Worm (Caenorhabditis elegans) whole organism, early embryonic: Measurements from ENCODE around the gene otpl-6.

ENCODE experiments used
- B0310.2 ChIP-seq: sonication (generic microtip); optimal IDR thresholded peaks from 2 replicates; lab custom pipeline; 2016; ENCODE audit warnings: mild to moderate bottlenecking, missing genetic modification characterization, missing compliant biosample characterization
- F13C5.2 ChIP-seq: sonication (generic microtip); optimal IDR thresholded peaks from 2 replicates; lab custom pipeline; 2017; ENCODE audit warnings: mild to moderate bottlenecking, missing genetic modification characterization, inconsistent platforms, missing compliant biosample characterization
- aly-1 ChIP-seq: sonication (generic microtip); optimal IDR thresholded peaks from 2 replicates; lab custom pipeline; 2016; ENCODE audit warnings: missing genetic modification characterization, missing compliant biosample characterization
- ama-1 ChIP-seq: fragments of 150-350 bp; optimal IDR thresholded peaks from 2 replicates; lab custom pipeline; 2014
- ceh-13 ChIP-seq: fragments of 200-800 bp; sonication (Bioruptor generic); optimal IDR thresholded peaks from 2 replicates; lab custom pipeline; 2018; ENCODE audit warnings: mild to moderate bottlenecking, missing genetic modification characterization, missing compliant biosample characterization
- ceh-36 ChIP-seq: sonication (generic microtip); optimal IDR thresholded peaks from 2 replicates; lab custom pipeline; 2016; ENCODE audit warnings: missing genetic modification characterization, inconsistent platforms, missing compliant biosample characterization
- ets-7 ChIP-seq: sonication (generic microtip); optimal IDR thresholded peaks from 2 replicates; lab custom pipeline; 2016; ENCODE audit warnings: missing genotype, missing genetic modification characterization, missing compliant biosample characterization
- flt-1 ChIP-seq: fragments of 200-800 bp; sonication (Bioruptor generic); IDR thresholded peaks from 2 replicates; pipeline ENCODE4 v1.3.6; 2022; ENCODE audit warnings: missing genetic modification characterization, missing compliant biosample characterization
- hmbx-1 ChIP-seq: sonication (generic microtip); optimal IDR thresholded peaks from 2 replicates; lab custom pipeline; 2016; ENCODE audit warnings: mild to moderate bottlenecking, missing genetic modification characterization, missing compliant biosample characterization
- hmg-4 ChIP-seq: fragments of 200-800 bp; sonication (Bioruptor generic); optimal IDR thresholded peaks from 2 replicates; lab custom pipeline; 2018; ENCODE audit warnings: mild to moderate bottlenecking, missing genetic modification characterization, missing compliant biosample characterization
- hnd-1 ChIP-seq: sonication (generic microtip); optimal IDR thresholded peaks from 2 replicates; lab custom pipeline; 2016; ENCODE audit warnings: missing genetic modification characterization, missing compliant biosample characterization
- pes-1 ChIP-seq: fragments of 200-800 bp; sonication (Bioruptor generic); IDR thresholded peaks from 2 replicates; pipeline ENCODE4 v1.3.6; 2022; ENCODE audit warnings: missing genetic modification reagents, missing genetic modification characterization, missing compliant biosample characterization
- scrt-1 ChIP-seq: fragments of 200-800 bp; sonication (Bioruptor generic); IDR thresholded peaks from 2 replicates; pipeline ENCODE4 v1.3.6; 2022; ENCODE audit warnings: missing genetic modification characterization, missing compliant biosample characterization
- sea-1 ChIP-seq: fragments of 200-800 bp; sonication (Bioruptor generic); conservative IDR thresholded peaks from 2 replicates; pipeline ENCODE4 v1.3.6; 2022; ENCODE audit warnings: missing genetic modification characterization, missing compliant biosample characterization
- tbx-11 ChIP-seq: fragments of 200-800 bp; sonication (Bioruptor generic); IDR thresholded peaks from 2 replicates; pipeline ENCODE4 v1.3.6; 2022; ENCODE audit warnings: missing genetic modification characterization, missing compliant biosample characterization
- tbx-37 ChIP-seq: fragments of 200-800 bp; sonication (Bioruptor generic); conservative IDR thresholded peaks from 2 replicates; pipeline ENCODE4 v1.3.6; 2022; ENCODE audit warnings: missing genetic modification reagents, missing genetic modification characterization, missing compliant biosample characterization
- tra-4 ChIP-seq: sonication (generic microtip); optimal IDR thresholded peaks from 2 replicates; lab custom pipeline; 2017; ENCODE audit warnings: missing genetic modification characterization, missing compliant biosample characterization

otpl-6 gene

DNA sequence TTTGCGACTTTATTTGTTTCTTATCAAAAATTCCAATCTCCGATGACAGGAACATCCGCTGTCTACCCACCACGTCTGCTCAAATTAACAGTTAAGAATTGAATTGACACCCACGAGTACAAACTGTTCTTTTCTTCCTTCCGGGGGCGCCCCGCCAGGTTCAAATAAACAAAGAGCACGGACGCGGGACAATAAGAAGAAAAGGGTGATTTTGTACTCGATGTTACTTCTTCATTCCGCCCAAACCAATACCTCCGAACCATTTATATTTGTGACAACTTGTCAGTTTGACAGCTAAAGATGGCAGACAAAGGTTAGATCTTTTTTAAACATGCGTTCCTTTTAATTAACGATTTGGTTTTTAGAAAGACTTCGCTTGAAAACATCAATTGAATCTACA lies at the start of gene otpl-6:
TSS of gene otpl-6 (plus strand) at position 301 of the 400 bp plus-strand sequence.
- TF ChIP-seq hmbx-1 (tag; lab: Kevin White, UChicago), result no peak
- TF ChIP-seq tra-4 (tag; lab: Kevin White, UChicago), result no peak
- no peak for TF ChIP-seq scrt-1 (GFP tag; lab: Robert Waterston, UW)
- no peak for TF ChIP-seq aly-1 (tag; lab: Kevin White, UChicago)
- no peak for TF ChIP-seq ceh-36 (tag; lab: Kevin White, UChicago)
- no peak for TF ChIP-seq hnd-1 (tag; lab: Kevin White, UChicago)
- TF ChIP-seq F13C5.2, result no peak
- no peak for TF ChIP-seq hmg-4 (GFP tag; lab: Kevin White, UChicago)
- no peak for TF ChIP-seq ets-7 (tag; lab: Kevin White, UChicago)
- no peak for TF ChIP-seq sea-1
- no peak for TF ChIP-seq B0310.2 (tag; lab: Kevin White, UChicago)
- TF ChIP-seq flt-1 (GFP tag; lab: Robert Waterston, UW), result no peak
- TF ChIP-seq pes-1 (GFP tag; lab: Robert Waterston, UW), result no peak
- no peak for TF ChIP-seq tbx-37 (GFP tag; lab: Robert Waterston, UW)
- no peak for TF ChIP-seq ama-1 (lab: Kevin White, UChicago)
- TF ChIP-seq ceh-13, result no peak
- TF ChIP-seq tbx-11, result no peak

DNA sequence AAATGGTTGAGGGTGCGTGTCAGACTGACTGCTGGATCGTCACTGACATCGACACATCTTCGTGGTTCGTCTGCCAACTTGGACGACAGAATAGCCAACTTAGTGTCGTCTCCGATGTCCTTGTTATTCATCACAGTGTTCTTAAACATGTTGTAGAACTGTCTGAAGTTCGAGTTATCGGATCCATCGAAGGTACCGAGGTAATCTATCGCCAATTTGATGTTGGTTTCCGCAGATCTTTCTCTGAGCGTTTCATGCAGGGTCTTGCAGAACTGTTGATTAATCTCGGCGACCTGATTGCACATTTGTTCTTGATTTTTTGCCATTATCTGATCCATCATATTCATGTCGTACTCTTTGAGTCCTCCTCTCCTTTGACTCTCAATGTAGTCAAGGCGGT lies 44.6 kb upstream of the otpl-6 start:
- TF ChIP-seq tbx-37 (GFP tag; lab: Robert Waterston, UW), result no peak
- TF ChIP-seq ama-1 (lab: Kevin White, UChicago), result no peak
- no peak for TF ChIP-seq tra-4 (tag; lab: Kevin White, UChicago)
- TF ChIP-seq sea-1, result no peak

DNA sequence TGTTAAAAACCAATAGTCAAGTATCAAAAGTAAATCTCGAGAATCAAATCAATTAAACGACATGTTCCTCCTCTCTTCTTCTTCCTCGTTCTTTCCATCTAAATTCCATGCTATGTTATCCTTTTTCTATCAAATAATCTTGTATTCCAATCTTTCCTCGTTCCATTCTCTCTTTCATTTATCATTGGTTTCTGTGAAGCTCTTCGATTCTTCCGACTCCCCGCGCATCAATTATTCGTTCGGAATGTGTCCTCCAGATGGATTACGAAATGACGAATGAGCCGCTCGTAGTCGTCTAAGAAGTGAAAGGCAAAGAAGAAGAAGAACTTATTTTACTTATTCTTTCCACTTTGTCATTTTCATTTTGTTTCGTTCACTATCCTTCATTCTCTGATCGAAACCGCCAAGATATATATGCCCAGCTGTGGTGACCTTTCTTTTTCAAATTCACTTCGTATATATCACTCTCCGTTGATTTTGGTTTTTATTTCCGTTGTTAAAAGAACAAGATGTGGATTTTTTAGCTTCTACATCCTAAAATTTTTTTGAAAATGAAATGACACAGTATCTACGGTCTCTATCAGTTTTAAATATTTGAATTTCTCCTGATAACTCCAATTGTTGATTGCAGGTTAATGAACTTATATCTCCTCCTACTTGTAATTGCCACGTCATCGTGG lies 31.5 kb upstream of the otpl-6 start, which contains the start of gene pxn-1:
TSS of gene pxn-1 (plus strand) at position 630 of the 680 bp plus-strand sequence.
- TF ChIP-seq B0310.2 (tag; lab: Kevin White, UChicago) (no peak), F13C5.2 (no peak), sea-1 (no peak), ceh-13 (no peak), aly-1 (tag; lab: Kevin White, UChicago) (no peak), pes-1 (GFP tag; lab: Robert Waterston, UW) (no peak), flt-1 (GFP tag; lab: Robert Waterston, UW) (no peak), ama-1 (lab: Kevin White, UChicago) (no peak), hmg-4 (GFP tag; lab: Kevin White, UChicago) (no peak)

DNA sequence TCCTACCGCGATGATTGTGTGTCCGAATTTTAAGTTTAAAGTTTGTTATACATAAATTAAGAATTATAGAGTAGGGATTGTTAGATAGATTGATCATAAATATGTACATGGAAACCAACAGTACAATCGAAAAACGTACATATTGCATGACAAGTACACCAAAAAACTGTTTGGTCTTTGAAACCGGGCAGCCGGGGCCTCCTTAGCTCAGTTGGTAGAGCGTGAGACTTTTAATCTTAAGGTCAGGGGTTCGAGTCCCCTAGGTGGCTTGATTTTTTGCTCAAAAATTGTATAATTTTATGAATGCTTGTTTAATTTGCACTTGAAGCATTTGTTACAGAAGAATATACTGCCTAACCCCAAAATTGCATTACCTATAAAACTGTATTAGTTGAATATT lies 30.8 kb upstream of the otpl-6 start:
- no peak for TF ChIP-seq pes-1 (GFP tag; lab: Robert Waterston, UW)
- no peak for TF ChIP-seq sea-1
- no peak for TF ChIP-seq scrt-1 (GFP tag; lab: Robert Waterston, UW)
- TF ChIP-seq tbx-37 (GFP tag; lab: Robert Waterston, UW), result no peak
- TF ChIP-seq hmg-4 (GFP tag; lab: Kevin White, UChicago), result no peak
- no peak for TF ChIP-seq flt-1 (GFP tag; lab: Robert Waterston, UW)
- no peak for TF ChIP-seq ama-1 (lab: Kevin White, UChicago)
- no peak for TF ChIP-seq ceh-13
- no peak for TF ChIP-seq hnd-1 (tag; lab: Kevin White, UChicago)
- TF ChIP-seq aly-1 (tag; lab: Kevin White, UChicago), result no peak
- TF ChIP-seq ceh-36 (tag; lab: Kevin White, UChicago), result no peak
- TF ChIP-seq ets-7 (tag; lab: Kevin White, UChicago), result no peak
- no peak for TF ChIP-seq tra-4 (tag; lab: Kevin White, UChicago)
- TF ChIP-seq B0310.2 (tag; lab: Kevin White, UChicago), result no peak
- TF ChIP-seq tbx-11, result no peak
- TF ChIP-seq hmbx-1 (tag; lab: Kevin White, UChicago), result no peak

DNA sequence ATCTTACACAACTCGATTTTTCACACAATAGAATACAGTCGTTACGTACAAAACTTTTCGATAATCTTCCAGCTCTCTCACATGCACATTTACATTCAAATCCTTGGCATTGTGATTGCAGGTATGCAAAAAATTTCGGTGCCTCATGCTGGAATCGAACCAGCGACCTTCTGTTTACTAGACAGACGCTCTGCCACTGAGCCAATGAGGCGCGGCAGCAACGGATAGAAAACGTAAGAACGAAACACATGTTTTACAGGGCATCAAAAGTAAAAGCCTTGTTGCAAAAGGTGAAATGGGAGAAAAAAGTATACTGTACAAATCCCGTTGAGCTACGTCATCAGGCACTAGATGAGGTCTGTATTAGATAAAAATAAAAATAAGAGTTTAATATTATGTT lies 29.9 kb upstream of the otpl-6 start:
- TF ChIP-seq tbx-37 (GFP tag; lab: Robert Waterston, UW), result no peak
- TF ChIP-seq F13C5.2, result no peak
- peak; percentile 57; the same call in 1 of the 2 replicates for TF ChIP-seq pes-1 (GFP tag; lab: Robert Waterston, UW)

DNA sequence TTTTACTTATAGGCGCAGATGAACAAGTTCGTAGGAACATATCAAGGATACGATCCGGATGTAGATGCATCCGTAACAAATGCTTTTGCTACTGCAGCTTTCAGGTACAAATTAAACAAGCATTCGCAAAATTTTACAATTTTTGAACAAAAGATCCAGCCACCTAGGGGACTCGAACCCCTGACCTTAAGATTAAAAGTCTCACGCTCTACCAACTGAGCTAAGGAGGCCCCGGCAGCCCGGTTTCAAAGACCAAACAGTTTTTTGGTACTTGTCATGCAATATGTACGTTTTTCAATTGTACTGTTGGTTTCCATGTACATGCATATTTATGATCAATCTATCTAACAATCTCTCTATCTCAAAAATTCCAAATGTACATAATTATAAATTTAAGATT lies 26.5 kb upstream of the otpl-6 start:
- TF ChIP-seq B0310.2 (tag; lab: Kevin White, UChicago) (no peak), ceh-13 (no peak), ets-7 (tag; lab: Kevin White, UChicago) (no peak), tbx-37 (GFP tag; lab: Robert Waterston, UW) (no peak), hnd-1 (tag; lab: Kevin White, UChicago) (no peak), flt-1 (GFP tag; lab: Robert Waterston, UW) (no peak), F13C5.2 (no peak), ceh-36 (tag; lab: Kevin White, UChicago) (no peak), aly-1 (tag; lab: Kevin White, UChicago) (no peak), pes-1 (GFP tag; lab: Robert Waterston, UW) (no peak), hmbx-1 (tag; lab: Kevin White, UChicago) (no peak), sea-1 (no peak), hmg-4 (GFP tag; lab: Kevin White, UChicago) (no peak), scrt-1 (GFP tag; lab: Robert Waterston, UW) (no peak), tbx-11 (no peak), tra-4 (tag; lab: Kevin White, UChicago) (no peak), ama-1 (lab: Kevin White, UChicago) (no peak)

DNA sequence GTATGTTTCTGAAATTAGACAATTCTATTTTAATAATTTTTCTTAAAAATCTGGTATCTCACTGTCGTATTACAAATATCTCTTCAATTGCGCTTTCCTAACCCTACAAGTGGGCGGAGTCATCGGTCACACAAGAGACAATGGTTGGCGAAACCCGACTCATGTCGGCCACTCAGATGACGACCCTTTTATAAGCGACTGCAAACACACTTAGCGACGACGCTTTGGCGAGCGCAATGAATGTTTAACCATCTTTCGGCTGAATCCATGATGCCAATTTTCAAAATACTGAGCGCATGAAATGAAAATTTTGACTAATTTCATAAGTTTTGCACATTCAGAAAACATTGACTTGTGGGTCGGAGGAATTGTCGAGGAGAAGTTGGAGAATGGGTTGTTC lies 25.5 kb upstream of the otpl-6 start:
- TF ChIP-seq tbx-37 (GFP tag; lab: Robert Waterston, UW), result peak; percentile 99
- peak; percentile 99 for TF ChIP-seq flt-1 (GFP tag; lab: Robert Waterston, UW)
- peak; percentile 98 for TF ChIP-seq aly-1 (tag; lab: Kevin White, UChicago)
- peak; percentile 93 for TF ChIP-seq hmbx-1 (tag; lab: Kevin White, UChicago)
- peak; percentile 96 for TF ChIP-seq tra-4 (tag; lab: Kevin White, UChicago)
- peak; percentile 99 for TF ChIP-seq F13C5.2
- peak; percentile 96 for TF ChIP-seq ets-7 (tag; lab: Kevin White, UChicago)
- peak; percentile 100 for TF ChIP-seq hmg-4 (GFP tag; lab: Kevin White, UChicago)
- peak; percentile 98 for TF ChIP-seq ceh-13
- TF ChIP-seq scrt-1 (GFP tag; lab: Robert Waterston, UW), result peak; percentile 99
- TF ChIP-seq sea-1, result peak; percentile 100
- TF ChIP-seq B0310.2 (tag; lab: Kevin White, UChicago), result peak; percentile 98
- TF ChIP-seq ama-1 (lab: Kevin White, UChicago), result no peak
- peak; percentile 98 for TF ChIP-seq ceh-36 (tag; lab: Kevin White, UChicago)
- TF ChIP-seq tbx-11, result peak; percentile 99
- peak; percentile 97 for TF ChIP-seq hnd-1 (tag; lab: Kevin White, UChicago)
- peak; percentile 99 for TF ChIP-seq pes-1 (GFP tag; lab: Robert Waterston, UW)
